Fruit fly (Drosophila melanogaster) whole organism, larva: ENCODE measurements around the gene CG15572.
"Not testable (repeated sequence)": the region's sequence is repeated elsewhere in the genome, so short reads cannot be mapped to it uniquely, and the experiment has no call there.

Experiments
- noc ChIP-seq: fragments of 200-800 bp; sonication (Bioruptor generic); optimal IDR thresholded peaks from 3 replicates; lab custom pipeline; 2019; ENCODE audit warnings: missing biosample characterization, mild to moderate bottlenecking, missing genetic modification characterization, moderate library complexity

CG15572 gene

DNA sequence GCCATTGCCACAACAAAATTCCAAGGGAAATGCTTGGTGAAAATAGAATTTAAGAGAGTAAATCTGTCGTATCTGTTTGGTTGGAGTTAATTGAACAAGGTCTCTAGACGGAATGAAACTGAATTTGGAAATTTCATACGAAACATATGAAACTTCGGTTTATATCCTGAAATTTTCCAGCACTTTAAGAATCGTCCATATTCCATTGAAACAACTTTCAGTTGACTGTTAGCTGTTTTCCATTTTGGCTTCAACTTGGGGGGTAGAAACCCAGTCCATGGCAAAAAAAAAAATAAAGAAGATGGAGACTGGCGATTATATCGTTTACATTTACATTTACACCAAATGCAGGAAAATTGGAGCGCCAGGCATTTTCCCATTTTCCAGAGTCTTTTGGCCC, 43.2 kb downstream of the CG15572 start, which contains the start of gene CG15579:
TSS of gene CG15579 (minus strand) at position 101 of the 400 bp plus-strand sequence.
- no peak for TF ChIP-seq noc (tag; lab: Kevin White, UChicago)

dm6 chrX:4318701-4319100, 50.2 kb downstream of the CG15572 start, which contains the start of gene mei-9:
mei-9 (minus strand) TSS chrX:4318801.
- TF ChIP-seq noc (tag; lab: Kevin White, UChicago), result not testable (repeated sequence)

- not testable (repeated sequence) for TF ChIP-seq noc (tag; lab: Kevin White, UChicago)
These were observed 50.7 kb downstream of the CG15572 start, which contains the start of gene NO66 for dm6 chrX:4319240-4319639. NO66 (plus strand) TSS chrX:4319438.
